Fruit fly (Drosophila melanogaster) Kc167 (cell line): ENCODE data around the gene SIDL.

Experiments
- Myc ChIP-seq: fragments of >200 bp; optimal IDR thresholded peaks from 2 replicates; lab custom pipeline; 2017; ENCODE audit warnings: missing external identifiers
- Sin3A ChIP-seq: fragments of >200 bp; optimal IDR thresholded peaks from 2 replicates; lab custom pipeline; 2018; ENCODE audit warnings: missing external identifiers
- h ChIP-seq: fragments of >200 bp; optimal IDR thresholded peaks from 3 replicates; lab custom pipeline; 2018; ENCODE audit warnings: missing external identifiers
- insv ChIP-seq: fragments of >200 bp; optimal IDR thresholded peaks from 3 replicates; lab custom pipeline; 2018; ENCODE audit warnings: missing external identifiers
- psq ChIP-seq: fragments of >200 bp; optimal IDR thresholded peaks from 2 replicates; lab custom pipeline; 2017; ENCODE audit warnings: missing external identifiers
- ttk ChIP-seq: sonication (Bioruptor generic); optimal IDR thresholded peaks from 2 replicates; lab custom pipeline; 2017; ENCODE audit warnings: missing external identifiers

- TF ChIP-seq h (lab: Kevin White, UChicago), result no peak
- no peak for TF ChIP-seq Myc (lab: Kevin White, UChicago)
- no peak for TF ChIP-seq Sin3A (lab: Kevin White, UChicago)
- no peak for TF ChIP-seq ttk (lab: Kevin White, UChicago)
- TF ChIP-seq insv (lab: Kevin White, UChicago), result no peak
- no peak for TF ChIP-seq psq
Measured at dm6 chr3R:15206273-15206672, 12.4 kb downstream of the SIDL start, which contains the start of gene Spn88Ea.
